Fruit fly (Drosophila melanogaster) whole organism, embryonic: Measurements from ENCODE around the gene Gr63a.

Source experiments
- C15 ChIP-seq: fragments of 200-800 bp; sonication (Bioruptor generic); IDR thresholded peaks from 3 replicates; pipeline ENCODE4 v1.3.6; 2022; ENCODE audit warnings: missing biosample characterization, missing genetic modification characterization
- CG12299 ChIP-seq: fragments of 200-800 bp; sonication (Bioruptor generic); optimal IDR thresholded peaks from 2 replicates; lab custom pipeline; 2018; ENCODE audit warnings: missing biosample characterization, mild to moderate bottlenecking, missing genetic modification characterization
- CG13775 ChIP-seq: fragments of 200-800 bp; sonication (Bioruptor generic); optimal IDR thresholded peaks from 3 replicates; lab custom pipeline; 2017; ENCODE audit warnings: missing biosample characterization, mild to moderate bottlenecking, missing genetic modification characterization
- CG14710 ChIP-seq: fragments of 200-800 bp; sonication (Bioruptor generic); optimal IDR thresholded peaks from 3 replicates; lab custom pipeline; 2019; ENCODE audit warnings: missing biosample characterization, mild to moderate bottlenecking, missing genetic modification characterization, moderate library complexity
- CG15696 ChIP-seq: fragments of 200-800 bp; sonication (Bioruptor generic); optimal IDR thresholded peaks from 2 replicates; lab custom pipeline; 2019; ENCODE audit warnings: missing biosample characterization, mild to moderate bottlenecking, missing genetic modification characterization, moderate library complexity
- CG16779 ChIP-seq: fragments of 200-800 bp; sonication (Bioruptor generic); IDR thresholded peaks from 2 replicates; pipeline ENCODE4 v1.3.6; 2022; ENCODE audit warnings: missing biosample characterization, missing genetic modification characterization
- CG17385 ChIP-seq: fragments of 200-800 bp; sonication (Bioruptor generic); optimal IDR thresholded peaks from 3 replicates; lab custom pipeline; 2018; ENCODE audit warnings: missing biosample characterization, mild to moderate bottlenecking, missing genetic modification characterization
- CG18262 ChIP-seq: fragments of 200-800 bp; optimal IDR thresholded peaks from 3 replicates; lab custom pipeline; 2019; ENCODE audit warnings: missing biosample characterization, mild to moderate bottlenecking, missing genetic modification characterization, moderate library complexity
- CG1832 ChIP-seq: fragments of 200-800 bp; sonication (Bioruptor generic); optimal IDR thresholded peaks from 2 replicates; lab custom pipeline; 2017; ENCODE audit warnings: missing biosample characterization, mild to moderate bottlenecking, missing genetic modification characterization, inconsistent platforms
- CG18764 ChIP-seq: fragments of 200-800 bp; sonication (Bioruptor generic); optimal IDR thresholded peaks from 3 replicates; lab custom pipeline; 2016; ENCODE audit warnings: missing biosample characterization, missing genetic modification characterization
- CG2202 ChIP-seq: fragments of 200-800 bp; sonication (Bioruptor generic); optimal IDR thresholded peaks from 2 replicates; lab custom pipeline; 2018; ENCODE audit warnings: missing biosample characterization, mild to moderate bottlenecking, missing genetic modification characterization
- CG2678 ChIP-seq: fragments of 200-800 bp; sonication (Bioruptor generic); optimal IDR thresholded peaks from 3 replicates; lab custom pipeline; 2019; ENCODE audit warnings: missing biosample characterization, mild to moderate bottlenecking, missing genetic modification characterization, moderate library complexity
- CG31441 ChIP-seq: fragments of 200-800 bp; sonication (Bioruptor generic); IDR thresholded peaks from 2 replicates; pipeline ENCODE4 v1.3.6; 2022; ENCODE audit warnings: missing biosample characterization, missing genetic modification characterization
- CG3163 ChIP-seq: fragments of 200-800 bp; sonication (Bioruptor generic); optimal IDR thresholded peaks from 3 replicates; lab custom pipeline; 2016; ENCODE audit warnings: missing biosample characterization, missing genetic modification characterization
- CG5953 ChIP-seq: fragments of 200-800 bp; sonication (Bioruptor generic); IDR thresholded peaks from 2 replicates; pipeline ENCODE4 v1.3.6; 2022; ENCODE audit warnings: missing biosample characterization, missing genetic modification characterization
- CG6683 ChIP-seq: fragments of 200-800 bp; sonication (Bioruptor generic); optimal IDR thresholded peaks from 2 replicates; lab custom pipeline; 2017; ENCODE audit warnings: missing biosample characterization, mild to moderate bottlenecking, missing genetic modification characterization, missing genetic modification reagents
- CG7271 ChIP-seq: fragments of 200-800 bp; sonication (Bioruptor generic); optimal IDR thresholded peaks from 2 replicates; lab custom pipeline; 2018; ENCODE audit warnings: missing biosample characterization, mild to moderate bottlenecking, missing genetic modification characterization, moderate library complexity
- CG7928 ChIP-seq: fragments of 200-800 bp; sonication (Bioruptor generic); optimal IDR thresholded peaks from 2 replicates; lab custom pipeline; 2017; ENCODE audit warnings: missing biosample characterization, mild to moderate bottlenecking, missing genetic modification characterization
- CG7963 ChIP-seq: fragments of 200-800 bp; sonication (Bioruptor generic); IDR thresholded peaks from 3 replicates; pipeline ENCODE4 v1.3.6; 2022; ENCODE audit warnings: missing biosample characterization, missing genetic modification characterization; ENCODE audit not compliant: partially characterized antibody
- CG9797 ChIP-seq: fragments of 200-800 bp; sonication (Bioruptor generic); optimal IDR thresholded peaks from 3 replicates; lab custom pipeline; 2018; ENCODE audit warnings: missing biosample characterization, mild to moderate bottlenecking, missing genetic modification characterization
- CoRest ChIP-seq: fragments of 200-800 bp; sonication (Bioruptor generic); optimal IDR thresholded peaks from 3 replicates; lab custom pipeline; 2018; ENCODE audit warnings: missing biosample characterization, mild to moderate bottlenecking, missing genetic modification characterization, moderate library complexity
- Dip3 ChIP-seq: fragments of 200-800 bp; sonication (Bioruptor generic); optimal IDR thresholded peaks from 3 replicates; lab custom pipeline; 2016; ENCODE audit warnings: missing biosample characterization, missing genetic modification characterization
- Ets97D ChIP-seq: fragments of 200-800 bp; sonication (Bioruptor generic); optimal IDR thresholded peaks from 3 replicates; lab custom pipeline; 2016; ENCODE audit warnings: missing biosample characterization, missing genetic modification characterization
- H15 ChIP-seq: fragments of 200-800 bp; sonication (Bioruptor generic); IDR thresholded peaks from 3 replicates; pipeline ENCODE4 v1.3.6; 2022; ENCODE audit warnings: missing biosample characterization, missing genetic modification characterization
- HmgD ChIP-seq: fragments of 200-800 bp; sonication (Bioruptor generic); optimal IDR thresholded peaks from 3 replicates; lab custom pipeline; 2016; ENCODE audit warnings: missing biosample characterization, missing genetic modification characterization
- Hmr ChIP-seq: fragments of 200-800 bp; sonication (Bioruptor generic); optimal IDR thresholded peaks from 3 replicates; lab custom pipeline; 2017; ENCODE audit warnings: mild to moderate bottlenecking, missing biosample characterization, missing genetic modification reagents, missing genetic modification characterization
- Hsf ChIP-seq: fragments of 200-800 bp; sonication (Bioruptor generic); optimal IDR thresholded peaks from 3 replicates; lab custom pipeline; 2016; ENCODE audit warnings: missing biosample characterization, missing genetic modification characterization
- Mes4 ChIP-seq: fragments of 200-800 bp; sonication (Bioruptor generic); optimal IDR thresholded peaks from 2 replicates; lab custom pipeline; 2016; ENCODE audit warnings: missing biosample characterization, missing genetic modification characterization
- Oli ChIP-seq: fragments of 200-800 bp; sonication (Bioruptor generic); optimal IDR thresholded peaks from 2 replicates; lab custom pipeline; 2018; ENCODE audit warnings: missing biosample characterization, mild to moderate bottlenecking, missing genetic modification characterization, moderate library complexity
- Sin3A ChIP-seq: fragments of >200 bp; optimal IDR thresholded peaks from 2 replicates; lab custom pipeline; 2018
- Xrp1 ChIP-seq: fragments of 200-800 bp; sonication (Bioruptor generic); IDR thresholded peaks from 2 replicates; pipeline ENCODE4 v1.3.6; 2022; ENCODE audit warnings: missing biosample characterization, missing genetic modification characterization
- YL-1 ChIP-seq: fragments of 200-800 bp; sonication (Bioruptor generic); optimal IDR thresholded peaks from 3 replicates; lab custom pipeline; 2017; ENCODE audit warnings: missing biosample characterization, mild to moderate bottlenecking, missing genetic modification characterization
- cg ChIP-seq: fragments of 200-800 bp; sonication (Bioruptor generic); optimal IDR thresholded peaks from 3 replicates; lab custom pipeline; 2019; ENCODE audit warnings: missing biosample characterization, mild to moderate bottlenecking, missing genetic modification characterization, moderate library complexity
- ci ChIP-seq: fragments of 200-800 bp; sonication (Bioruptor generic); IDR thresholded peaks from 3 replicates; pipeline ENCODE4 v1.3.6; 2022; ENCODE audit warnings: missing biosample characterization, missing genetic modification characterization
- corto ChIP-seq: fragments of 200-800 bp; sonication (Bioruptor generic); optimal IDR thresholded peaks from 2 replicates; lab custom pipeline; 2016; ENCODE audit warnings: missing biosample characterization, mild to moderate bottlenecking, missing genetic modification characterization, moderate library complexity
- cwo ChIP-seq: fragments of 200-800 bp; sonication (Bioruptor generic); optimal IDR thresholded peaks from 3 replicates; lab custom pipeline; 2017; ENCODE audit warnings: missing biosample characterization, missing genetic modification characterization, mild to moderate bottlenecking, moderate library complexity, missing genetic modification reagents
- dpn ChIP-seq, 2 experiments: fragments of 200-800 bp; sonication (Bioruptor generic); optimal IDR thresholded peaks; 3 replicates each; lab custom pipeline; 2016; ENCODE audit warnings: missing biosample characterization in 2 of 2, missing genetic modification characterization in 2 of 2
- en ChIP-seq: fragments of 200-800 bp; sonication (Bioruptor generic); optimal IDR thresholded peaks from 2 replicates; lab custom pipeline; 2016; ENCODE audit warnings: missing biosample characterization, missing genetic modification characterization
- ewg ChIP-seq: fragments of 200-800 bp; sonication (Bioruptor generic); optimal IDR thresholded peaks from 3 replicates; lab custom pipeline; 2017; ENCODE audit warnings: mild to moderate bottlenecking, missing biosample characterization, missing genetic modification reagents, missing genetic modification characterization
- grau ChIP-seq: fragments of 200-800 bp; optimal IDR thresholded peaks from 3 replicates; lab custom pipeline; 2019; ENCODE audit warnings: missing biosample characterization, mild to moderate bottlenecking, missing genetic modification characterization, moderate library complexity
- h ChIP-seq: fragments of >200 bp; optimal IDR thresholded peaks from 2 replicates; lab custom pipeline; 2017
- hth ChIP-seq: fragments of >200 bp; optimal IDR thresholded peaks from 2 replicates; lab custom pipeline; 2017; ENCODE audit warnings: inconsistent platforms
- lilli ChIP-seq: fragments of 200-800 bp; sonication (Bioruptor generic); optimal IDR thresholded peaks from 3 replicates; lab custom pipeline; 2016; ENCODE audit warnings: missing biosample characterization, missing genetic modification characterization
- org-1 ChIP-seq: fragments of 200-800 bp; sonication (Bioruptor generic); optimal IDR thresholded peaks from 2 replicates; lab custom pipeline; 2017; ENCODE audit warnings: missing biosample characterization, missing genetic modification characterization
- psq ChIP-seq: fragments of 200-800 bp; sonication (Bioruptor generic); optimal IDR thresholded peaks from 2 replicates; lab custom pipeline; 2017; ENCODE audit warnings: missing biosample characterization, missing genetic modification characterization
- row ChIP-seq: fragments of 200-800 bp; sonication (Bioruptor generic); IDR thresholded peaks from 3 replicates; pipeline ENCODE4 v1.3.6; 2022; ENCODE audit warnings: missing biosample characterization, missing genetic modification characterization
- scrt ChIP-seq: fragments of 200-800 bp; sonication (Bioruptor generic); optimal IDR thresholded peaks from 2 replicates; lab custom pipeline; 2018; ENCODE audit warnings: missing biosample characterization, mild to moderate bottlenecking, missing genetic modification characterization, moderate library complexity
- sens ChIP-seq: fragments of 200-800 bp; sonication (Bioruptor generic); peaks from one replicate; lab custom pipeline; 2016; ENCODE audit warnings: missing biosample characterization, missing genetic modification characterization
- sisA ChIP-seq: fragments of 200-800 bp; sonication (Bioruptor generic); IDR thresholded peaks from 2 replicates; pipeline ENCODE4 v1.3.6; 2022; ENCODE audit warnings: missing biosample characterization, missing genetic modification characterization
- sr ChIP-seq: fragments of 200-800 bp; sonication (Bioruptor generic); IDR thresholded peaks from 3 replicates; pipeline ENCODE4 v1.3.6; 2022; ENCODE audit warnings: missing biosample characterization, missing genetic modification characterization
- stc ChIP-seq: fragments of 200-800 bp; sonication (Bioruptor generic); IDR thresholded peaks from 2 replicates; pipeline ENCODE4 v1.3.6; 2022; ENCODE audit warnings: missing biosample characterization, missing genetic modification characterization
- tap ChIP-seq: fragments of 200-800 bp; optimal IDR thresholded peaks from 3 replicates; lab custom pipeline; 2019; ENCODE audit warnings: missing biosample characterization, mild to moderate bottlenecking, missing genetic modification characterization, moderate library complexity
- yki ChIP-seq: fragments of >200 bp; optimal IDR thresholded peaks from 3 replicates; lab custom pipeline; 2018

Gene Gr63a

DNA sequence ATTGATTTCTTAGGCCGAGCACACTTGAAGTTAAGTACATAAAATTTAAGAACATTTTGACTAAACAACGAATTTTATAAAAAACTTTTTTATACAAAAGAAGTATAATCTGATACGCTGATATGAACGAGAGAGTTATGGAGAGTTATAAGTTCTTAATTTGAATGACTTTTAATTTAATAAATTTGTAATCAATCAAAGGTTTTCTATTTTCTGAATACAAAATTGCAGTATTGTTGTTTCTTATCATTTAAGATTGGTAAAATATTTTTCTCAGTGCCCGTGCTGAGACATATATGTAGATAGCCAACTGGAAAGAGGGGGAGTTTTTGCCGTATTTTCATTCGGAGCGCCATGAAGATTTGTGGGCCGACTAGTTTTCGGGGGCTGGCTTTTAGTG is 23.3 kb downstream of the Gr63a start (continued):
- no peak for TF ChIP-seq scrt (GFP tag; lab: Kevin White, UChicago)
- no peak for TF ChIP-seq h (lab: Kevin White, UChicago)
- no peak for TF ChIP-seq Mes4 (GFP tag; lab: Kevin White, UChicago)
- TF ChIP-seq CG9797 (GFP tag; lab: Kevin White, UChicago) = no peak
- TF ChIP-seq stc (GFP tag; lab: Robert Waterston, UW) = 0 out of 2 replicates have a peak, but pooled peaks have one; percentile 14
- no peak for TF ChIP-seq sr (GFP tag; lab: Robert Waterston, UW)
- no peak for TF ChIP-seq cg (GFP tag; lab: Kevin White, UChicago)
- peak; percentile 62 for TF ChIP-seq CoRest (tag; lab: Kevin White, UChicago)
- TF ChIP-seq CG2202 (tag; lab: Kevin White, UChicago) = peak; percentile 42
- peak; percentile 68 for TF ChIP-seq CG14710
- TF ChIP-seq CG18262 (tag; lab: Kevin White, UChicago) = peak; percentile 82
- no peak for TF ChIP-seq corto (GFP tag; lab: Kevin White, UChicago)
- TF ChIP-seq Hmr (GFP tag; lab: Kevin White, UChicago) = no peak
- TF ChIP-seq Sin3A = no peak
- TF ChIP-seq Oli = peak; percentile 51
- TF ChIP-seq C15 = no peak
- TF ChIP-seq CG16779 (GFP tag; lab: Robert Waterston, UW) = no peak
- TF ChIP-seq sisA (GFP tag; lab: Robert Waterston, UW) = no peak
- no peak for TF ChIP-seq CG7271
- TF ChIP-seq grau (tag; lab: Kevin White, UChicago) = peak; percentile 59
- TF ChIP-seq row (GFP tag; lab: Robert Waterston, UW) = peak; percentile 12; the same call in 1 of the 3 replicates
- TF ChIP-seq CG15696 (tag; lab: Kevin White, UChicago) = no peak
- TF ChIP-seq ewg (GFP tag; lab: Kevin White, UChicago) = peak; percentile 35
- no peak for TF ChIP-seq cwo (GFP tag; lab: Kevin White, UChicago)
- TF ChIP-seq tap (tag; lab: Kevin White, UChicago) = no peak
- peak; percentile 12 for TF ChIP-seq org-1 (GFP tag; lab: Kevin White, UChicago)
- no peak for TF ChIP-seq YL-1 (GFP tag; lab: Kevin White, UChicago)
- TF ChIP-seq ci (GFP tag; lab: Robert Waterston, UW) = no peak; the same call in 2 of the 3 replicates
- TF ChIP-seq H15 = no peak
- TF ChIP-seq CG13775 (GFP tag; lab: Kevin White, UChicago) = peak; percentile 11
- TF ChIP-seq hth (lab: Kevin White, UChicago) = no peak
- TF ChIP-seq CG2678 (tag; lab: Kevin White, UChicago) = peak; percentile 52
- TF ChIP-seq yki (lab: Kevin White, UChicago) = no peak
- TF ChIP-seq en (GFP tag; lab: Kevin White, UChicago) = no peak
- no peak for TF ChIP-seq Ets97D (GFP tag; lab: Kevin White, UChicago)
- TF ChIP-seq Hsf = peak; percentile 14
- 0 out of 2 replicates have a peak, but pooled peaks have one; percentile 47 for TF ChIP-seq CG31441 (GFP tag; lab: Robert Waterston, UW)
- TF ChIP-seq CG17385 (GFP tag; lab: Kevin White, UChicago) = peak; percentile 23
- peak; percentile 42 for TF ChIP-seq sens
- TF ChIP-seq CG12299 (tag; lab: Kevin White, UChicago) = no peak
- TF ChIP-seq CG3163 (GFP tag; lab: Kevin White, UChicago) = no peak
- no peak for TF ChIP-seq lilli (GFP tag; lab: Kevin White, UChicago)
- TF ChIP-seq CG7963 (GFP tag; lab: Robert Waterston, UW) = no peak
- no peak for TF ChIP-seq CG5953 (GFP tag; lab: Robert Waterston, UW)
- TF ChIP-seq Xrp1 (GFP tag; lab: Robert Waterston, UW) = peak; percentile 37; the same call in 1 of the 2 replicates
- TF ChIP-seq HmgD = no peak
- TF ChIP-seq CG7928 (GFP tag; lab: Kevin White, UChicago) = no peak
- TF ChIP-seq dpn (GFP tag; optimal IDR thresholded peaks at IDR 0.05; lab: Kevin White, UChicago) = no peak
- TF ChIP-seq psq (GFP tag; lab: Kevin White, UChicago) = no peak
- no peak for TF ChIP-seq CG1832 (GFP tag; lab: Kevin White, UChicago)
- TF ChIP-seq Dip3 (GFP tag; lab: Kevin White, UChicago) = no peak
- TF ChIP-seq CG18764 (GFP tag; lab: Kevin White, UChicago) = no peak
- no peak for TF ChIP-seq CG6683
